Fruit fly (Drosophila melanogaster): Measurements from ENCODE around the gene Ir7e.

Gene Ir7e

DNA sequence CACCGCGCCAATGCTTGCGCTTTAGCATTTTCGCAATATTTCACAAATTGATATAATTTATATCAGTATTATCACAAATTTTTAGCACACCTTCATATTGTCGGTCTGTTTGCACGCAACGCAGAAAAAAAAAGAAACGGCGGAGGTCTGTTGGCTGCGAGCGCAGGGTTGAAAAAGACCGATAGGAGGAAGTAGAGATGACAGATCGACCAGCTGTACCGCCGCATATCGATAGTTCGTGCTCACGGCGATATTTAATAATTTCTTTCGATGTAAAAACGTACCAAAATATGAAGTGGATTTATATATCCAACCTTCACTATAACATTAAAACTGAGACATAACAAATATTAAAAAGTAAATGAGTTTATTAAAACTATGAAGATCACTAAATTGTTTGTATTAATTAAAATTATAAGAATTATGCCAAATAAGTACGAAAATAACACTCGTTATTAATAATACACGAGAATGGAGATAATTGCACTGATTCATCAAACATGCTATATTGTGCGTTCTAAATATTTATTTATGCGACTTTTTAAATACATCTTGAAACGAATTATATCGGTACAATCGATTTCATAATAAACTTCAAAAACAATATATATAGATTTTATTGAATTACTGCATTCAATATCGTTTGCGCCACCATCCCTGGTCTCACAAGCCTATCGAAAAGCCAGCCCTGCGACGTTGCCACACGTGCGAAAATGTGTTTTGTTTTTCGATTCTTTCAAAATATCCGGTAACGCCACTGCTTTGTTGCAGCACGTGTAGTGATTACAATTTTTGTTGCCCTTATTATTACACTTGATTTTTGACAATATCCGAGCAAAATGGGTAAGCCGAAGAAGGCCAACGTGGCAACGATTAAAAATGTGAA, 19.9 kb upstream of the Ir7e start, which contains the start of the genes RpS6 and bys (continued):
- TF ChIP-seq CG3163 (GFP tag; optimal IDR thresholded peaks at IDR 0.05) (no peak), crp (GFP tag; optimal IDR thresholded peaks at IDR 0.05) (peak in 1 of 2 experiments; percentile 65), CG2202 (tag; optimal IDR thresholded peaks at IDR 0.05) (peak; percentile 14), sisA (GFP tag; IDR thresholded peaks at IDR 0.05) (0 out of 2 replicates have a peak, but pooled peaks have one; percentile 20), MBD-R2 (GFP tag; IDR thresholded peaks at IDR 0.05) (peak; percentile 38), Med (GFP tag) (peak; percentile 89), CG8765 (GFP tag; IDR thresholded peaks at IDR 0.05) (0 out of 2 replicates have a peak, but pooled peaks have one; percentile 23), CkIIα-i1 (GFP tag; IDR thresholded peaks at IDR 0.05) (no peak), Ptx1 (GFP tag; IDR thresholded peaks at IDR 0.05) (peak; percentile 33), kni (GFP tag; optimal IDR thresholded peaks at IDR 0.05) (peak; percentile 30), knrl (GFP tag; IDR thresholded peaks at IDR 0.05; ENCODE audit: partially characterized antibody) (peak; percentile 83), zfh2 (GFP tag; optimal IDR thresholded peaks at IDR 0.05) (peak; percentile 49), scrt (GFP tag; optimal IDR thresholded peaks at IDR 0.05) (peak; percentile 61), z (GFP tag; IDR thresholded peaks at IDR 0.05) (0 out of 3 replicates have a peak, but pooled peaks have one; percentile 22), Blimp-1 (GFP tag; optimal IDR thresholded peaks at IDR 0.05) (no peak), crol (GFP tag; IDR thresholded peaks at IDR 0.05) (no peak), bbx (GFP tag; IDR thresholded peaks at IDR 0.05; ENCODE audit: partially characterized antibody) (peak; percentile 91), mam (GFP tag; optimal IDR thresholded peaks at IDR 0.05) (peak; percentile 31), Pdp1 (GFP tag; optimal IDR thresholded peaks at IDR 0.05) (peak; percentile 15 to 42), CG14441 (GFP tag; IDR thresholded peaks at IDR 0.05) (peak; percentile 58), salm (tag; optimal IDR thresholded peaks at IDR 0.05) (no peak), CG12659 (GFP tag; optimal IDR thresholded peaks at IDR 0.05) (peak; percentile 65), CG11085 (GFP tag; IDR thresholded peaks at IDR 0.05) (peak; percentile 55), NC2β (GFP tag; optimal IDR thresholded peaks at IDR 0.05) (peak; percentile 58), sens (GFP tag) (no peak), CG12219 (GFP tag; optimal IDR thresholded peaks at IDR 0.05) (peak; percentile 20), Aef1 (GFP tag; IDR thresholded peaks at IDR 0.05) (0 out of 3 replicates have a peak, but pooled peaks have one; percentile 15), CG17612 (GFP tag; IDR thresholded peaks at IDR 0.05) (no peak), eve (GFP tag; optimal IDR thresholded peaks at IDR 0.05) (no peak), Sin3A (optimal IDR thresholded peaks at IDR 0.05) (peak; percentile 21), lab (GFP tag; optimal IDR thresholded peaks at IDR 0.05) (peak; percentile 80), CG13123 (GFP tag; optimal IDR thresholded peaks at IDR 0.05) (no peak), fd96Cb (tag; optimal IDR thresholded peaks at IDR 0.05) (no peak), lilli (GFP tag; optimal IDR thresholded peaks at IDR 0.05) (peak; percentile 10), CG10366 (GFP tag; IDR thresholded peaks at IDR 0.05) (peak; percentile 53), CG33213 (GFP tag; optimal IDR thresholded peaks at IDR 0.05) (peak; percentile 26), CG9876 (GFP tag; optimal IDR thresholded peaks at IDR 0.05) (peak; percentile 6), CG7357 (GFP tag; IDR thresholded peaks at IDR 0.05) (no peak), Ets65A (GFP tag) (peak; percentile 37), CG4282 (GFP tag; optimal IDR thresholded peaks at IDR 0.05) (no peak), gsb-n (tag; optimal IDR thresholded peaks at IDR 0.05) (no peak), CG13624 (GFP tag; optimal IDR thresholded peaks at IDR 0.05) (peak; percentile 32), CG15269 (tag; optimal IDR thresholded peaks at IDR 0.05) (peak; percentile 24), HLHmδ (GFP tag; optimal IDR thresholded peaks at IDR 0.05) (peak; percentile 76), YL-1 (GFP tag; optimal IDR thresholded peaks at IDR 0.05) (peak; percentile 63), CG7987 (GFP tag; optimal IDR thresholded peaks at IDR 0.05) (peak; percentile 76), vnd (GFP tag; IDR thresholded peaks at IDR 0.05; ENCODE audit: partially characterized antibody) (peak; percentile 78), CG4854 (GFP tag; optimal IDR thresholded peaks at IDR 0.05) (no peak), CG16813 (GFP tag; IDR thresholded peaks at IDR 0.05; ENCODE audit: partially characterized antibody) (peak; percentile 87)
